Fruit fly (Drosophila melanogaster) whole organism, embryonic: ENCODE results near the gene CG15767.

Experiments
- CG10267 ChIP-seq: fragments of 200-800 bp; sonication (Bioruptor generic); optimal IDR thresholded peaks from 2 replicates; lab custom pipeline; 2018; ENCODE audit warnings: missing biosample characterization, mild to moderate bottlenecking, missing genetic modification characterization, moderate library complexity
- CG10462 ChIP-seq: fragments of 200-800 bp; sonication (Bioruptor generic); optimal IDR thresholded peaks from 2 replicates; lab custom pipeline; 2016; ENCODE audit warnings: missing biosample characterization, missing genetic modification characterization
- CG10979 ChIP-seq: fragments of 200-800 bp; sonication (Bioruptor generic); optimal IDR thresholded peaks from 2 replicates; lab custom pipeline; 2018; ENCODE audit warnings: missing biosample characterization, mild to moderate bottlenecking, missing genetic modification characterization, moderate library complexity
- CG11723 ChIP-seq: fragments of 200-800 bp; sonication (Bioruptor generic); optimal IDR thresholded peaks from 2 replicates; lab custom pipeline; 2017; ENCODE audit warnings: missing biosample characterization, mild to moderate bottlenecking, missing genetic modification characterization
- CG14710 ChIP-seq: fragments of 200-800 bp; sonication (Bioruptor generic); optimal IDR thresholded peaks from 3 replicates; lab custom pipeline; 2019; ENCODE audit warnings: missing biosample characterization, mild to moderate bottlenecking, missing genetic modification characterization, moderate library complexity
- CG1602 ChIP-seq: fragments of 200-800 bp; sonication (Bioruptor generic); optimal IDR thresholded peaks from 3 replicates; lab custom pipeline; 2016; ENCODE audit warnings: missing biosample characterization, missing genetic modification characterization
- CG18011 ChIP-seq: fragments of 200-800 bp; sonication (Bioruptor generic); optimal IDR thresholded peaks from 2 replicates; lab custom pipeline; 2017; ENCODE audit warnings: missing biosample characterization, missing genetic modification characterization, mild to moderate bottlenecking, moderate library complexity, missing genotype
- CG1832 ChIP-seq: fragments of 200-800 bp; sonication (Bioruptor generic); optimal IDR thresholded peaks from 2 replicates; lab custom pipeline; 2017; ENCODE audit warnings: missing biosample characterization, mild to moderate bottlenecking, missing genetic modification characterization, inconsistent platforms
- CG18619 ChIP-seq: fragments of 200-800 bp; sonication (Bioruptor generic); optimal IDR thresholded peaks from 3 replicates; lab custom pipeline; 2017; ENCODE audit warnings: missing biosample characterization, mild to moderate bottlenecking, missing genetic modification characterization
- CG3281 ChIP-seq: fragments of 200-800 bp; sonication (Bioruptor generic); optimal IDR thresholded peaks from 3 replicates; lab custom pipeline; 2017; ENCODE audit warnings: missing biosample characterization, mild to moderate bottlenecking, missing genetic modification characterization
- CG42726 ChIP-seq: fragments of 200-800 bp; sonication (Bioruptor generic); IDR thresholded peaks from 2 replicates; pipeline ENCODE4 v1.3.6; 2022; ENCODE audit warnings: missing biosample characterization, missing genetic modification characterization; ENCODE audit not compliant: partially characterized antibody
- CG4854 ChIP-seq: fragments of 200-800 bp; sonication (Bioruptor generic); optimal IDR thresholded peaks from 2 replicates; lab custom pipeline; 2016; ENCODE audit warnings: missing biosample characterization, missing genetic modification characterization, inconsistent platforms
- CG6683 ChIP-seq: fragments of 200-800 bp; sonication (Bioruptor generic); optimal IDR thresholded peaks from 2 replicates; lab custom pipeline; 2017; ENCODE audit warnings: missing biosample characterization, mild to moderate bottlenecking, missing genetic modification characterization, missing genetic modification reagents
- CG6689 ChIP-seq: fragments of 200-800 bp; sonication (Bioruptor generic); IDR thresholded peaks from 2 replicates; pipeline ENCODE4 v1.3.6; 2022; ENCODE audit warnings: missing biosample characterization, missing genetic modification characterization
- CG6791 ChIP-seq: fragments of 200-800 bp; sonication (Bioruptor generic); IDR thresholded peaks from 3 replicates; pipeline ENCODE4 v1.3.6; 2022; ENCODE audit warnings: missing biosample characterization, missing genetic modification characterization; ENCODE audit not compliant: partially characterized antibody
- CG8478 ChIP-seq: fragments of >200 bp; optimal IDR thresholded peaks from 2 replicates; lab custom pipeline; 2018
- CrebB ChIP-seq: fragments of 200-800 bp; sonication (Bioruptor generic); optimal IDR thresholded peaks from 3 replicates; lab custom pipeline; 2018; ENCODE audit warnings: missing biosample characterization, mild to moderate bottlenecking, missing genetic modification characterization
- E2f1 ChIP-seq: fragments of 200-800 bp; sonication (Bioruptor generic); IDR thresholded peaks from 2 replicates; pipeline ENCODE4 v1.3.6; 2022; ENCODE audit warnings: missing biosample characterization, missing genetic modification characterization
- HHEX ChIP-seq: fragments of 200-800 bp; sonication (Bioruptor generic); optimal IDR thresholded peaks from 3 replicates; lab custom pipeline; 2017; ENCODE audit warnings: missing biosample characterization, mild to moderate bottlenecking, missing genetic modification characterization, missing genetic modification reagents
- HLH54F ChIP-seq: fragments of 200-800 bp; sonication (Bioruptor generic); optimal IDR thresholded peaks from 3 replicates; lab custom pipeline; 2016; ENCODE audit warnings: missing biosample characterization, missing genetic modification characterization
- Hr3 ChIP-seq: fragments of 200-800 bp; sonication (Bioruptor generic); optimal IDR thresholded peaks from 3 replicates; lab custom pipeline; 2016; ENCODE audit warnings: missing biosample characterization, missing genetic modification characterization
- Hsf ChIP-seq: fragments of 200-800 bp; sonication (Bioruptor generic); optimal IDR thresholded peaks from 3 replicates; lab custom pipeline; 2016; ENCODE audit warnings: missing biosample characterization, missing genetic modification characterization
- Mes4 ChIP-seq: fragments of 200-800 bp; sonication (Bioruptor generic); optimal IDR thresholded peaks from 2 replicates; lab custom pipeline; 2016; ENCODE audit warnings: missing biosample characterization, missing genetic modification characterization
- Myb ChIP-seq: fragments of 200-800 bp; sonication (Bioruptor generic); optimal IDR thresholded peaks from 2 replicates; lab custom pipeline; 2016; ENCODE audit warnings: missing biosample characterization, missing genetic modification characterization
- Ravus ChIP-seq: fragments of 200-800 bp; sonication (Bioruptor generic); IDR thresholded peaks from 2 replicates; pipeline ENCODE4 v1.3.6; 2022; ENCODE audit warnings: missing biosample characterization, missing genetic modification characterization
- Sry-β ChIP-seq: fragments of 200-800 bp; sonication (Bioruptor generic); optimal IDR thresholded peaks from 2 replicates; lab custom pipeline; 2018; ENCODE audit warnings: missing biosample characterization, mild to moderate bottlenecking, missing genetic modification characterization, moderate library complexity
- Sry-δ ChIP-seq: fragments of 200-800 bp; sonication (Bioruptor generic); optimal IDR thresholded peaks from 2 replicates; lab custom pipeline; 2016; ENCODE audit warnings: missing biosample characterization, missing genetic modification characterization
- Tbp ChIP-seq: fragments of >200 bp; optimal IDR thresholded peaks from 2 replicates; lab custom pipeline; 2018; ENCODE audit warnings: missing biosample characterization, missing genetic modification characterization
- cwo ChIP-seq: fragments of 200-800 bp; sonication (Bioruptor generic); optimal IDR thresholded peaks from 3 replicates; lab custom pipeline; 2017; ENCODE audit warnings: missing biosample characterization, missing genetic modification characterization, mild to moderate bottlenecking, moderate library complexity, missing genetic modification reagents
- danr ChIP-seq: fragments of 200-800 bp; sonication (Bioruptor generic); IDR thresholded peaks from 2 replicates; pipeline ENCODE4 v1.3.6; 2022; ENCODE audit warnings: missing biosample characterization, missing genetic modification characterization
- ems ChIP-seq: fragments of 200-800 bp; sonication (Bioruptor generic); optimal IDR thresholded peaks from 3 replicates; lab custom pipeline; 2016; ENCODE audit warnings: missing biosample characterization, missing genetic modification characterization
- exex ChIP-seq: fragments of 200-800 bp; sonication (Bioruptor generic); optimal IDR thresholded peaks from 4 replicates; lab custom pipeline; 2018; ENCODE audit warnings: missing biosample characterization, mild to moderate bottlenecking, missing genetic modification characterization, moderate library complexity
- gem ChIP-seq: fragments of 200-800 bp; sonication (Bioruptor generic); optimal IDR thresholded peaks from 2 replicates; lab custom pipeline; 2019; ENCODE audit warnings: missing biosample characterization, mild to moderate bottlenecking, missing genetic modification characterization, moderate library complexity
- gsb-n ChIP-seq: fragments of 200-800 bp; sonication (Bioruptor generic); optimal IDR thresholded peaks from 3 replicates; lab custom pipeline; 2018; ENCODE audit warnings: missing biosample characterization, mild to moderate bottlenecking, missing genetic modification characterization
- jing ChIP-seq: fragments of 200-800 bp; sonication (Bioruptor generic); optimal IDR thresholded peaks from 2 replicates; lab custom pipeline; 2018; ENCODE audit warnings: missing biosample characterization, mild to moderate bottlenecking, missing genetic modification characterization
- nerfin-1 ChIP-seq: fragments of 200-800 bp; sonication (Bioruptor generic); optimal IDR thresholded peaks from 3 replicates; lab custom pipeline; 2019; ENCODE audit warnings: missing biosample characterization, mild to moderate bottlenecking, missing genetic modification characterization, moderate library complexity
- odd ChIP-seq: fragments of 200-800 bp; sonication (Bioruptor generic); optimal IDR thresholded peaks from 2 replicates; lab custom pipeline; 2017; ENCODE audit warnings: missing biosample characterization, mild to moderate bottlenecking, missing genetic modification characterization
- schlank ChIP-seq: fragments of 200-800 bp; sonication (Bioruptor generic); optimal IDR thresholded peaks from 2 replicates; lab custom pipeline; 2018; ENCODE audit warnings: missing biosample characterization, mild to moderate bottlenecking, missing genetic modification characterization
- tap ChIP-seq: fragments of 200-800 bp; optimal IDR thresholded peaks from 3 replicates; lab custom pipeline; 2019; ENCODE audit warnings: missing biosample characterization, mild to moderate bottlenecking, missing genetic modification characterization, moderate library complexity
- tio ChIP-seq: fragments of 200-800 bp; sonication (Bioruptor generic); optimal IDR thresholded peaks from 2 replicates; lab custom pipeline; 2017; ENCODE audit warnings: missing biosample characterization, missing genetic modification characterization, inconsistent platforms
- trem ChIP-seq: fragments of 200-800 bp; optimal IDR thresholded peaks from 3 replicates; lab custom pipeline; 2019; ENCODE audit warnings: missing biosample characterization, mild to moderate bottlenecking, missing genetic modification characterization, moderate library complexity
- trh ChIP-seq: fragments of 200-800 bp; sonication (Bioruptor generic); optimal IDR thresholded peaks from 2 replicates; lab custom pipeline; 2016; ENCODE audit warnings: missing biosample characterization, missing genetic modification characterization
- tup ChIP-seq: fragments of 200-800 bp; sonication (Bioruptor generic); optimal IDR thresholded peaks from 2 replicates; lab custom pipeline; 2016; ENCODE audit warnings: missing biosample characterization, mild to moderate bottlenecking, missing genetic modification characterization, moderate library complexity
- unc-4 ChIP-seq: fragments of 200-800 bp; sonication (Bioruptor generic); IDR thresholded peaks from 2 replicates; pipeline ENCODE4 v1.3.6; 2022; ENCODE audit warnings: missing biosample characterization, missing genetic modification characterization; ENCODE audit not compliant: partially characterized antibody
- vfl ChIP-seq: fragments of 200-800 bp; sonication (Bioruptor generic); optimal IDR thresholded peaks from 2 replicates; lab custom pipeline; 2016; ENCODE audit warnings: missing biosample characterization, missing genetic modification characterization
- wek ChIP-seq: fragments of 200-800 bp; sonication (Bioruptor generic); optimal IDR thresholded peaks from 3 replicates; lab custom pipeline; 2018; ENCODE audit warnings: missing biosample characterization, mild to moderate bottlenecking, missing genetic modification characterization, moderate library complexity
- z ChIP-seq: fragments of 200-800 bp; sonication (Bioruptor generic); IDR thresholded peaks from 3 replicates; pipeline ENCODE4 v1.3.6; 2022; ENCODE audit warnings: missing biosample characterization, missing genetic modification characterization

Gene CG15767

DNA sequence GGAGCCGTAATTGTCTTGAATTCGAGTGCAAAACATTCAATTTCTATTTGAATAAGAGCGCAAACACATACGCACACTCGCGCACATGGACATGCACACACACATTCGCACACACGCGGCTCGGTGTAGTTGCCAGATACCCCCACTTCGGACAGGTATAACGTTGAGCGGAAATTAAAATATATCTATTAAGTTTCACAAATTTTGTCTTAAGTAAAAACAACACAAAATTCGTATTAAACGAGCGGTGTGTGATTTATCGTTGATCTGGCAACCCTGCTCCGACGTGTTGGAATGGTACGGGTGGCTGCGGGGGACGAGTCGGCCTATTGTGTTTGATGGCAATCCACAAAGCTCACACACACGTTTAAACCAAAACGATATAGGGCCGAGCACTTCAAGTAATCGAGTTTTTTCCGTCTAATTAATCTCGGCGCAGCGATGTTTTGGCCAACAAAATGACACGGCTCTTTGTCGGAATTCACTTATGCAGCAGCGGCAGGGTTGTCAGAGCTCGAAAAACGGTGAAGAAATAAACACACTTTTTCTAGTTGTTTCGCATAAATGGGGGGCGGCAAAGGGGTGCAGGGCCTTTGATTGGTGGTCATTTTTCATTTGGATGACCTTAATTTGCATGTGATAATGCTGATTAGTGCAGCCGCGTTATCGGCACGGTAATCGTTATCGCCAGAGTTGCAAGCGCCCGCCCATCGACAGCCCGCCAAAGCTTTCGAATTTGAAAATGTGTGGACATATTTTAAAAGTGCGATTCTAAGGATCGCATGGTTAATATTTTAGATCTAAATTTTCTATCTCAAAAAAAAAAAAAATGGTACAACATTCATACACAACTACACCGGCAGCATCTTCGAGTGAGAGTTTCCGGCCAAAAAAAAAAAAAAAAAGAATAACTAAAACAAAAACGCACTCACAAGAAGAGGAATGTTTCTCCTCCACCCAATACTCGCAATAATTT lies 43.2 kb upstream of the CG15767 start (continued):
- TF ChIP-seq tup: peak; percentile 57
- TF ChIP-seq Tbp (GFP tag; lab: Kevin White, UChicago): no peak
- TF ChIP-seq trh (GFP tag; lab: Kevin White, UChicago): peak; percentile 49
- peak; percentile 35 for TF ChIP-seq CG18011 (GFP tag; lab: Kevin White, UChicago)
- peak; percentile 51 for TF ChIP-seq CrebB (tag; lab: Kevin White, UChicago)
- TF ChIP-seq Myb (GFP tag; lab: Kevin White, UChicago): peak; percentile 44
- peak; percentile 43 for TF ChIP-seq CG14710 (tag; lab: Kevin White, UChicago)
- TF ChIP-seq CG8478 (lab: Kevin White, UChicago): no peak
- TF ChIP-seq CG10979 (tag; lab: Kevin White, UChicago): peak; percentile 61
- TF ChIP-seq HLH54F (GFP tag; lab: Kevin White, UChicago): peak; percentile 62
- peak; percentile 74; the same call in 1 of the 2 replicates for TF ChIP-seq E2f1
- TF ChIP-seq CG42726: no peak
- TF ChIP-seq z (GFP tag; lab: Robert Waterston, UW): no peak
- peak; percentile 23 for TF ChIP-seq CG10267 (tag; lab: Kevin White, UChicago)
- peak; percentile 51; the same call in 1 of the 3 replicates for TF ChIP-seq CG6791 (GFP tag; lab: Robert Waterston, UW)
- TF ChIP-seq CG18619 (GFP tag; lab: Kevin White, UChicago): peak; percentile 72
- TF ChIP-seq gsb-n (tag; lab: Kevin White, UChicago): no peak
- peak; percentile 50 for TF ChIP-seq CG1602
- peak; percentile 71 for TF ChIP-seq CG6689 (GFP tag; lab: Robert Waterston, UW)
- TF ChIP-seq Hsf: peak; percentile 48
- peak; percentile 83 for TF ChIP-seq HHEX (GFP tag; lab: Kevin White, UChicago)
- peak; percentile 40 for TF ChIP-seq jing (GFP tag; lab: Kevin White, UChicago)
- TF ChIP-seq cwo: peak; percentile 64
- TF ChIP-seq CG6683 (GFP tag; lab: Kevin White, UChicago): peak; percentile 48
- peak; percentile 71 for TF ChIP-seq tap (tag; lab: Kevin White, UChicago)
- peak; percentile 56; the same call in 1 of the 2 replicates for TF ChIP-seq danr (GFP tag; lab: Robert Waterston, UW)
- peak; percentile 42 for TF ChIP-seq ems
- TF ChIP-seq vfl (GFP tag; lab: Kevin White, UChicago): peak; percentile 52
- peak; percentile 52 for TF ChIP-seq CG4854 (GFP tag; lab: Kevin White, UChicago)
- TF ChIP-seq CG10462 (GFP tag; lab: Kevin White, UChicago): no peak
- peak; percentile 29; the same call in 1 of the 2 replicates for TF ChIP-seq Ravus (GFP tag; lab: Robert Waterston, UW)
- peak; percentile 70 for TF ChIP-seq schlank (tag; lab: Kevin White, UChicago)
- peak; percentile 35 for TF ChIP-seq Sry-δ (GFP tag; lab: Kevin White, UChicago)
- peak; percentile 83 for TF ChIP-seq CG3281 (GFP tag; lab: Kevin White, UChicago)
- TF ChIP-seq Mes4 (GFP tag; lab: Kevin White, UChicago): no peak
- peak; percentile 57 for TF ChIP-seq tio
- TF ChIP-seq gem (tag; lab: Kevin White, UChicago): peak; percentile 83
- peak; percentile 40 for TF ChIP-seq wek (GFP tag; lab: Kevin White, UChicago)
- TF ChIP-seq unc-4 (GFP tag; lab: Robert Waterston, UW): peak; percentile 15; the same call in 1 of the 2 replicates
- TF ChIP-seq exex (tag; lab: Kevin White, UChicago): peak; percentile 48
- peak; percentile 66 for TF ChIP-seq nerfin-1 (tag; lab: Kevin White, UChicago)
- peak; percentile 48 for TF ChIP-seq trem (tag; lab: Kevin White, UChicago)
- TF ChIP-seq Sry-β (GFP tag; lab: Kevin White, UChicago): no peak
- TF ChIP-seq Hr3 (GFP tag; lab: Kevin White, UChicago): peak; percentile 34
- TF ChIP-seq CG1832: no peak
- peak; percentile 60 for TF ChIP-seq CG11723
- peak; percentile 58 for TF ChIP-seq odd
